Worm (Caenorhabditis elegans): ENCODE measurements around the gene K10D11.6.
A peak's percentile ranks its signal among the peaks of the same experiment; 100 is the strongest.

Gene K10D11.6

ce11 chrIV:13029674-13030466 is 40.6 kb upstream of the K10D11.6 start (continued):
- no peak for TF ChIP-seq Y48G9A.11 (GFP tag; IDR thresholded peaks at IDR 0.05)
- no peak for TF ChIP-seq unc-130 (GFP tag; optimal IDR thresholded peaks at IDR 0.05)
- TF ChIP-seq Y105C5A.15 (GFP tag; IDR thresholded peaks at IDR 0.05): no peak
- no peak for TF ChIP-seq dve-1 (tag; optimal IDR thresholded peaks at IDR 0.05; ENCODE audit: insufficient read depth)
- TF ChIP-seq ama-1 (optimal IDR thresholded peaks at IDR 0.05): no peak
- TF ChIP-seq ceh-32 (tag; optimal IDR thresholded peaks at IDR 0.05; ENCODE audit: poor library complexity): no peak
- peak; percentile 14 for TF ChIP-seq gei-8 (GFP tag; optimal IDR thresholded peaks at IDR 0.05)
- no peak for TF ChIP-seq ztf-7 (tag; optimal IDR thresholded peaks at IDR 0.05)
- TF ChIP-seq nhr-10 (tag; optimal IDR thresholded peaks at IDR 0.05): no peak
- TF ChIP-seq spr-3 (GFP tag; optimal IDR thresholded peaks at IDR 0.05): no peak
- TF ChIP-seq madf-5 (GFP tag; IDR thresholded peaks at IDR 0.05): no peak
- TF ChIP-seq daf-12 (tag; optimal IDR thresholded peaks at IDR 0.05): no peak
- TF ChIP-seq T26A8.4 (GFP tag; IDR thresholded peaks at IDR 0.05): no peak
- peak; percentile 43 for TF ChIP-seq mep-1 (tag; optimal IDR thresholded peaks at IDR 0.05)
- no peak for TF ChIP-seq F44E2.7 (GFP tag; IDR thresholded peaks at IDR 0.05)
- TF ChIP-seq mxl-3 (GFP tag; optimal IDR thresholded peaks at IDR 0.05): peak; percentile 32
- no peak for TF ChIP-seq fos-1 (tag; optimal IDR thresholded peaks at IDR 0.05)
- TF ChIP-seq arid-1 (GFP tag; conservative IDR thresholded peaks at IDR 0.05): no peak
- peak; percentile 44; the same call in 1 of the 2 replicates for TF ChIP-seq hmg-1.1 (GFP tag; IDR thresholded peaks at IDR 0.05)
- peak; percentile 27 for TF ChIP-seq mes-2 (tag; optimal IDR thresholded peaks at IDR 0.05; ENCODE audit: poor library complexity, severe bottlenecking)
- TF ChIP-seq snpc-4 (tag; optimal IDR thresholded peaks at IDR 0.05): no peak
- TF ChIP-seq Y75B8A.6 (GFP tag; IDR thresholded peaks at IDR 0.05): no peak
- no peak for TF ChIP-seq dmd-6 (GFP tag; IDR thresholded peaks at IDR 0.05)
- no peak for TF ChIP-seq hif-1 (tag; optimal IDR thresholded peaks at IDR 0.05)
- peak; percentile 6 for TF ChIP-seq spr-1 (tag; optimal IDR thresholded peaks at IDR 0.05)
- no peak for TF ChIP-seq lin-29 (GFP tag; IDR thresholded peaks at IDR 0.05)
- TF ChIP-seq jun-1 (tag; optimal IDR thresholded peaks at IDR 0.05): no peak
- TF ChIP-seq hlh-11 (tag; optimal IDR thresholded peaks at IDR 0.05): peak; percentile 51
- no peak for TF ChIP-seq ceh-82 (tag; optimal IDR thresholded peaks at IDR 0.05)
- no peak for TF ChIP-seq nhr-77 (tag; optimal IDR thresholded peaks at IDR 0.05)
- no peak for TF ChIP-seq ctbp-1 (GFP tag; IDR thresholded peaks at IDR 0.05)
- TF ChIP-seq F10B5.3 (tag; optimal IDR thresholded peaks at IDR 0.05): no peak
- no peak for TF ChIP-seq R02D3.7 (tag; optimal IDR thresholded peaks at IDR 0.05)

DNA sequence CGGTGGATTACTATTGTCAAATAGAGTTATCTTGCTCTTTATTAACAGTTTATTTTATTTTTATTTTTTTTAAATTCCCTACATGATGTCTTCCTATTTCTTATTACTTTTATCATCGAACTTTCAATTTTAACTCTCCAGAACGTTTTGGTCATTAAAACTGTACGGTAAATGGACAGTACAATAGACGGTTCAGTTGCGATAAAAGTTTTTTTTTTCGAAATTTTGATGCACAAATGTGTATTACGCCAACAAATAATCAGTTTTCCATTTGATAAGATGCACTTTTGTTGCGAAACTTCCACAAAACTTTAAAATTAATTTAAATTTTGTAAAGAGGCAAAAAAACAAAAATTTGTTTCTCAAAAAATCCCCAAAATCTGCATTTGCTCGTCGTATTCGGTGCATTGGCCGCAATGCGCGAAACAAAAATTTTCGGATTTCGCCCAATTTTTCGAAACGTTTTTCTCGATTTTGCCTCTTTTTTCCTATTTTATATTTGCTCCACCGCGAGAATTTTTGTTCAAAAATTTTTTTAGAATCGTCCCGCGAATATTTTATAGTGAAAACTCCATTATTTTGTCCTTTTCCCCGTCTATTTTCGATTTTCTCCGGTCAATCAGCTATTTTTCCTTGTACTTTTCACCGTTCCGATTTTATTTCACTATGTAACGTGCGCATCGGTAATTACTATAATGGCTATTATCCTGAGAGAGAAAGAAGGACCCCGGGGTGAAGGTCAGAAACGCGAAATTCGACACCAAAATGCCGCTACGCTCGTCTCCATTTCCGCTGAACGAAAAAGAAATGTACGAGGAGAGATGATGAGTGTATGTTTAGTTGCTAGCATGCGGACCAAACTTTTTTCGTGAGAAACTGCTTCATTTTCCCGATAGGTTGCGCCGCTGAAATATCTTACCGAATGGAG is 39.8 kb upstream of the K10D11.6 start:
- TF ChIP-seq mes-2 (tag; optimal IDR thresholded peaks at IDR 0.05; ENCODE audit: poor library complexity, severe bottlenecking) (peak; percentile 16), lin-13 (GFP tag; optimal IDR thresholded peaks at IDR 0.05) (no peak), daf-16 (GFP tag; optimal IDR thresholded peaks at IDR 0.05) (no peak), daf-16 (tag; optimal IDR thresholded peaks at IDR 0.05) (peak; percentile 6), aha-1 (tag) (peak; percentile 32), dve-1 (tag; optimal IDR thresholded peaks at IDR 0.05; ENCODE audit: insufficient read depth) (peak; percentile 7), F10B5.3 (tag; optimal IDR thresholded peaks at IDR 0.05) (no peak), nhr-28 (tag; optimal IDR thresholded peaks at IDR 0.05) (peak; percentile 8), pqm-1 (tag; optimal IDR thresholded peaks at IDR 0.05) (peak; percentile 56), snpc-1.2 (GFP tag; IDR thresholded peaks at IDR 0.05) (peak; percentile 38; the same call in 1 of the 2 replicates)

Measured in whole organism, L4 larva.